Worm (Caenorhabditis elegans): ENCODE results near the gene gly-3.

The gly-3 gene

ce11 chrIII:7950447-7950846 is 32.9 kb upstream of the gly-3 start:
- TF ChIP-seq mab-5 (tag; optimal IDR thresholded peaks at IDR 0.05): no peak
- no peak for TF ChIP-seq ztf-4 (tag; optimal IDR thresholded peaks at IDR 0.05)
- TF ChIP-seq ama-1 (optimal IDR thresholded peaks at IDR 0.05): peak; percentile 76
- TF ChIP-seq ceh-82 (tag; optimal IDR thresholded peaks at IDR 0.05): no peak
- TF ChIP-seq egl-27 (tag; optimal IDR thresholded peaks at IDR 0.05): no peak
- TF ChIP-seq ztf-1 (GFP tag; conservative IDR thresholded peaks at IDR 0.05): no peak

ce11 chrIII:7948802-7949201 is 31.2 kb upstream of the gly-3 start, which contains the start of gene col-90:
col-90 (plus strand) TSS chrIII:7948838.
- TF ChIP-seq ama-1 (optimal IDR thresholded peaks at IDR 0.05) (peak; percentile 59), ceh-82 (tag; optimal IDR thresholded peaks at IDR 0.05) (no peak)

- TF ChIP-seq ztf-1 (GFP tag; conservative IDR thresholded peaks at IDR 0.05) (no peak), lin-13 (GFP tag; optimal IDR thresholded peaks at IDR 0.05) (no peak)
Measured at ce11 chrIII:7947677-7948076, 30.1 kb upstream of the gly-3 start.

- TF ChIP-seq crh-2 (tag; optimal IDR thresholded peaks at IDR 0.05): peak; percentile 8
- no peak for TF ChIP-seq ztf-1 (GFP tag; conservative IDR thresholded peaks at IDR 0.05)
- peak; percentile 31 for TF ChIP-seq nhr-129 (tag; optimal IDR thresholded peaks at IDR 0.05)
- TF ChIP-seq gmeb-1 (tag; optimal IDR thresholded peaks at IDR 0.05): peak; percentile 6
- TF ChIP-seq lsy-2 (tag; optimal IDR thresholded peaks at IDR 0.05): no peak
- no peak for TF ChIP-seq sma-9 (GFP tag; optimal IDR thresholded peaks at IDR 0.05)
- no peak for TF ChIP-seq sma-9 (tag; optimal IDR thresholded peaks at IDR 0.05)
- TF ChIP-seq aly-2 (tag; optimal IDR thresholded peaks at IDR 0.05): no peak
- peak; percentile 26 for TF ChIP-seq fos-1 (tag; optimal IDR thresholded peaks at IDR 0.05)
Measured at ce11 chrIII:7946968-7947491, 29.5 kb upstream of the gly-3 start, which contains the start of gene gsto-1. gsto-1 (minus strand) TSS chrIII:7947018.

ce11 chrIII:7941417-7941816 is 23.9 kb upstream of the gly-3 start, which contains the start of gene kle-2:
kle-2 (plus strand) TSS chrIII:7941717.
- TF ChIP-seq nhr-237 (tag; optimal IDR thresholded peaks at IDR 0.05): no peak
- no peak for TF ChIP-seq unc-62 (GFP tag; optimal IDR thresholded peaks at IDR 0.05)
- no peak for TF ChIP-seq skn-1 (tag; optimal IDR thresholded peaks at IDR 0.05)
- TF ChIP-seq R02D3.7 (tag; optimal IDR thresholded peaks at IDR 0.05): no peak
- no peak for TF ChIP-seq nhr-77 (tag; optimal IDR thresholded peaks at IDR 0.05)
- no peak for TF ChIP-seq nhr-12 (tag; optimal IDR thresholded peaks at IDR 0.05)
- no peak for TF ChIP-seq Y55F3AM.14 (GFP tag; optimal IDR thresholded peaks at IDR 0.05)
- no peak for TF ChIP-seq ceh-82 (tag; optimal IDR thresholded peaks at IDR 0.05)
- TF ChIP-seq nhr-11 (tag; optimal IDR thresholded peaks at IDR 0.05): no peak
- TF ChIP-seq aly-2 (tag; optimal IDR thresholded peaks at IDR 0.05): no peak
- TF ChIP-seq ztf-11 (tag; optimal IDR thresholded peaks at IDR 0.05): no peak
- TF ChIP-seq crh-2 (tag; optimal IDR thresholded peaks at IDR 0.05): no peak
- no peak for TF ChIP-seq ZK546.5 (tag; optimal IDR thresholded peaks at IDR 0.05)
- TF ChIP-seq sma-3 (GFP tag; optimal IDR thresholded peaks at IDR 0.05): no peak
- no peak for TF ChIP-seq elt-3 (tag; optimal IDR thresholded peaks at IDR 0.05)
- no peak for TF ChIP-seq blmp-1 (tag; optimal IDR thresholded peaks at IDR 0.05; ENCODE audit: insufficient read depth)
- TF ChIP-seq F13H6.1 (tag; optimal IDR thresholded peaks at IDR 0.05): no peak
- no peak for TF ChIP-seq sma-9 (GFP tag; optimal IDR thresholded peaks at IDR 0.05)
- no peak for TF ChIP-seq sma-9 (tag; optimal IDR thresholded peaks at IDR 0.05)
- no peak for TF ChIP-seq egl-27 (tag; optimal IDR thresholded peaks at IDR 0.05)
- no peak for TF ChIP-seq lin-13 (GFP tag; optimal IDR thresholded peaks at IDR 0.05)

- TF ChIP-seq aly-2 (tag; optimal IDR thresholded peaks at IDR 0.05): no peak
- TF ChIP-seq skn-1 (tag; optimal IDR thresholded peaks at IDR 0.05): no peak
- no peak for TF ChIP-seq ceh-82 (tag; optimal IDR thresholded peaks at IDR 0.05)
- no peak for TF ChIP-seq nhr-6 (tag; optimal IDR thresholded peaks at IDR 0.05)
- no peak for TF ChIP-seq elt-1 (tag; optimal IDR thresholded peaks at IDR 0.05)
- no peak for TF ChIP-seq mbf-1 (tag; optimal IDR thresholded peaks at IDR 0.05)
- TF ChIP-seq F13H6.1 (tag; optimal IDR thresholded peaks at IDR 0.05): peak; percentile 46
- TF ChIP-seq mab-5 (tag; optimal IDR thresholded peaks at IDR 0.05): peak; percentile 56
- TF ChIP-seq ama-1 (optimal IDR thresholded peaks at IDR 0.05): peak; percentile 31
- TF ChIP-seq sma-3 (GFP tag; optimal IDR thresholded peaks at IDR 0.05): peak; percentile 61
- TF ChIP-seq unc-55 (GFP tag; optimal IDR thresholded peaks at IDR 0.05): peak; percentile 86
- TF ChIP-seq dmd-4 (tag; optimal IDR thresholded peaks at IDR 0.05): no peak
- peak; percentile 42 for TF ChIP-seq nhr-21 (tag; optimal IDR thresholded peaks at IDR 0.05)
- TF ChIP-seq nhr-77 (tag; optimal IDR thresholded peaks at IDR 0.05): peak; percentile 30
- no peak for TF ChIP-seq elt-3 (tag; optimal IDR thresholded peaks at IDR 0.05)
- TF ChIP-seq C34F6.9 (tag; optimal IDR thresholded peaks at IDR 0.05): peak; percentile 81
- no peak for TF ChIP-seq nhr-23 (tag; optimal IDR thresholded peaks at IDR 0.05)
- TF ChIP-seq lin-11 (tag; optimal IDR thresholded peaks at IDR 0.05): peak; percentile 70
- TF ChIP-seq lin-39 (tag; optimal IDR thresholded peaks at IDR 0.05): no peak
- TF ChIP-seq ztf-11 (tag; optimal IDR thresholded peaks at IDR 0.05): no peak
- TF ChIP-seq crh-2 (tag; optimal IDR thresholded peaks at IDR 0.05): peak; percentile 49
- TF ChIP-seq blmp-1 (tag; optimal IDR thresholded peaks at IDR 0.05; ENCODE audit: insufficient read depth): no peak
- TF ChIP-seq lin-13 (GFP tag; optimal IDR thresholded peaks at IDR 0.05): peak; percentile 68
- TF ChIP-seq gmeb-1 (tag; optimal IDR thresholded peaks at IDR 0.05): peak; percentile 97
- peak; percentile 64 for TF ChIP-seq nhr-129 (tag; optimal IDR thresholded peaks at IDR 0.05)
- no peak for TF ChIP-seq nhr-12 (tag; optimal IDR thresholded peaks at IDR 0.05)
- no peak for TF ChIP-seq fos-1 (tag; optimal IDR thresholded peaks at IDR 0.05)
- TF ChIP-seq mdl-1 (tag; optimal IDR thresholded peaks at IDR 0.05): no peak
- no peak for TF ChIP-seq snpc-4 (tag; optimal IDR thresholded peaks at IDR 0.05)
Measured at ce11 chrIII:7940819-7941218, 23.3 kb upstream of the gly-3 start, which contains the start of gene C29E4.12. C29E4.12 (plus strand) TSS chrIII:7941151.
